Worm (Caenorhabditis elegans) whole organism, late embryonic: ENCODE measurements around the gene C56A3.5.

Experiments used
- C38D4.7 ChIP-seq: fragments of 200-800 bp; sonication (Bioruptor generic); optimal IDR thresholded peaks from 2 replicates; lab custom pipeline; 2018; ENCODE audit warnings: mild to moderate bottlenecking, missing genetic modification characterization, moderate library complexity, missing compliant biosample characterization
- F13H6.1 ChIP-seq: sonication (generic microtip); optimal IDR thresholded peaks from 2 replicates; lab custom pipeline; 2016; ENCODE audit warnings: missing genetic modification characterization, missing compliant biosample characterization
- Y22D7AL.16 ChIP-seq: sonication (generic microtip); optimal IDR thresholded peaks from 2 replicates; lab custom pipeline; 2016; ENCODE audit warnings: missing genetic modification characterization, missing compliant biosample characterization
- ahr-1 ChIP-seq: sonication (generic microtip); optimal IDR thresholded peaks from 2 replicates; lab custom pipeline; 2016; ENCODE audit warnings: missing genetic modification characterization, missing compliant biosample characterization
- ceh-18 ChIP-seq: sonication (generic microtip); optimal IDR thresholded peaks from 2 replicates; lab custom pipeline; 2016; ENCODE audit warnings: missing genetic modification characterization, missing compliant biosample characterization
- ceh-2 ChIP-seq: sonication (generic microtip); optimal IDR thresholded peaks from 2 replicates; lab custom pipeline; 2016; ENCODE audit warnings: missing genotype, missing genetic modification characterization, missing compliant biosample characterization
- ceh-22 ChIP-seq: sonication (generic microtip); optimal IDR thresholded peaks from 2 replicates; lab custom pipeline; 2017; ENCODE audit warnings: missing biosample characterization, missing genetic modification characterization
- ceh-24 ChIP-seq: sonication (generic microtip); optimal IDR thresholded peaks from 2 replicates; lab custom pipeline; 2016; ENCODE audit warnings: mild to moderate bottlenecking, missing genetic modification characterization, missing compliant biosample characterization
- ceh-31 ChIP-seq: sonication (generic microtip); optimal IDR thresholded peaks from 2 replicates; lab custom pipeline; 2016; ENCODE audit warnings: missing genetic modification characterization, missing compliant biosample characterization
- ceh-34 ChIP-seq: sonication (generic microtip); optimal IDR thresholded peaks from 2 replicates; lab custom pipeline; 2016; ENCODE audit warnings: mild to moderate bottlenecking, missing genetic modification characterization, missing compliant biosample characterization
- ceh-45 ChIP-seq: fragments of 200-800 bp; sonication (Bioruptor generic); IDR thresholded peaks from 2 replicates; pipeline ENCODE4 v1.3.6; 2022; ENCODE audit warnings: missing genetic modification reagents, missing genetic modification characterization, missing compliant biosample characterization
- ceh-48 ChIP-seq: sonication (generic microtip); optimal IDR thresholded peaks from 2 replicates; lab custom pipeline; 2016; ENCODE audit warnings: missing genetic modification characterization, inconsistent platforms, missing compliant biosample characterization
- ceh-6 ChIP-seq: fragments of 200-800 bp; sonication (Bioruptor generic); optimal IDR thresholded peaks from 2 replicates; lab custom pipeline; 2018; ENCODE audit warnings: mild to moderate bottlenecking, missing genetic modification characterization, missing compliant biosample characterization
- che-1 ChIP-seq: sonication (generic microtip); optimal IDR thresholded peaks from 2 replicates; lab custom pipeline; 2016; ENCODE audit warnings: mild to moderate bottlenecking, missing genetic modification characterization, missing compliant biosample characterization
- dmd-4 ChIP-seq: sonication (generic microtip); optimal IDR thresholded peaks from 2 replicates; lab custom pipeline; 2016; ENCODE audit warnings: borderline replicate concordance, missing genetic modification characterization, missing compliant biosample characterization
- dve-1 ChIP-seq: sonication (generic microtip); optimal IDR thresholded peaks from 2 replicates; lab custom pipeline; 2017; ENCODE audit warnings: antibody characterized with exemption, mild to moderate bottlenecking, missing genetic modification characterization, missing compliant biosample characterization
- fax-1 ChIP-seq: sonication (generic microtip); optimal IDR thresholded peaks from 2 replicates; lab custom pipeline; 2016; ENCODE audit warnings: missing genotype, missing genetic modification characterization, missing compliant biosample characterization
- fkh-6 ChIP-seq: sonication (generic microtip); optimal IDR thresholded peaks from 2 replicates; lab custom pipeline; 2016; ENCODE audit warnings: missing genetic modification characterization, missing compliant biosample characterization
- gmeb-2 ChIP-seq: sonication (generic microtip); optimal IDR thresholded peaks from 2 replicates; lab custom pipeline; 2016; ENCODE audit warnings: missing genetic modification characterization, inconsistent platforms, missing compliant biosample characterization
- hlh-13 ChIP-seq: fragments of 200-800 bp; sonication (Bioruptor generic); optimal IDR thresholded peaks from 2 replicates; lab custom pipeline; 2018; ENCODE audit warnings: mild to moderate bottlenecking, missing genetic modification characterization, missing compliant biosample characterization
- hlh-15 ChIP-seq: sonication (generic microtip); optimal IDR thresholded peaks from 2 replicates; lab custom pipeline; 2016; ENCODE audit warnings: missing genetic modification characterization, missing compliant biosample characterization
- hlh-30 ChIP-seq: sonication (generic microtip); optimal IDR thresholded peaks from 2 replicates; lab custom pipeline; 2017; ENCODE audit warnings: antibody characterized with exemption, missing genetic modification characterization, missing compliant biosample characterization; ENCODE audit not compliant: insufficient read depth
- hlh-6 ChIP-seq: sonication (generic microtip); optimal IDR thresholded peaks from 2 replicates; lab custom pipeline; 2016; ENCODE audit warnings: missing genotype, missing genetic modification characterization, missing compliant biosample characterization
- hlh-8 ChIP-seq: sonication (generic microtip); optimal IDR thresholded peaks from 2 replicates; lab custom pipeline; 2016; ENCODE audit warnings: missing genotype, missing genetic modification characterization, missing compliant biosample characterization
- lin-11 ChIP-seq: fragments of 200-800 bp; sonication (Bioruptor generic); optimal IDR thresholded peaks from 2 replicates; lab custom pipeline; 2018; ENCODE audit warnings: mild to moderate bottlenecking, missing genetic modification characterization, missing compliant biosample characterization
- madf-2 ChIP-seq: sonication (generic microtip); optimal IDR thresholded peaks from 2 replicates; lab custom pipeline; 2017; ENCODE audit warnings: missing genetic modification characterization, missing compliant biosample characterization
- nhr-11 ChIP-seq: fragments of 150-350 bp; optimal IDR thresholded peaks from 2 replicates; lab custom pipeline; 2014; ENCODE audit warnings: missing biosample characterization, missing genetic modification characterization
- odd-2 ChIP-seq: sonication (generic microtip); optimal IDR thresholded peaks from 2 replicates; lab custom pipeline; 2017; ENCODE audit warnings: antibody characterized with exemption, mild to moderate bottlenecking, missing genetic modification characterization, missing compliant biosample characterization
- pat-9 ChIP-seq: fragments of 200-800 bp; sonication (Bioruptor generic); optimal IDR thresholded peaks from 2 replicates; lab custom pipeline; 2018; ENCODE audit warnings: mild to moderate bottlenecking, missing genetic modification characterization, moderate library complexity, missing compliant biosample characterization
- pha-4 ChIP-seq: fragments of 150-350 bp; optimal IDR thresholded peaks from 2 replicates; lab custom pipeline; 2018; ENCODE audit warnings: missing biosample characterization, missing genetic modification reagents, missing genetic modification characterization
- ref-2 ChIP-seq: sonication (generic microtip); optimal IDR thresholded peaks from 2 replicates; lab custom pipeline; 2016; ENCODE audit warnings: missing genetic modification characterization, missing compliant biosample characterization
- rnt-1 ChIP-seq: sonication (generic microtip); optimal IDR thresholded peaks from 2 replicates; lab custom pipeline; 2016; ENCODE audit warnings: missing genetic modification characterization, missing compliant biosample characterization
- sox-2 ChIP-seq: fragments of 200-800 bp; sonication (Bioruptor generic); IDR thresholded peaks from 2 replicates; pipeline ENCODE4 v1.3.6; 2022; ENCODE audit warnings: missing genetic modification reagents, missing genetic modification characterization, missing compliant biosample characterization
- sox-4 ChIP-seq: sonication (generic microtip); optimal IDR thresholded peaks from 2 replicates; lab custom pipeline; 2017; ENCODE audit warnings: mild to moderate bottlenecking, missing genetic modification characterization, inconsistent platforms, missing compliant biosample characterization
- syd-9 ChIP-seq: sonication (generic microtip); optimal IDR thresholded peaks from 2 replicates; lab custom pipeline; 2016; ENCODE audit warnings: mild to moderate bottlenecking, missing genetic modification characterization, moderate library complexity, missing compliant biosample characterization
- tbx-2 ChIP-seq: sonication (generic microtip); optimal IDR thresholded peaks from 2 replicates; lab custom pipeline; 2016; ENCODE audit warnings: missing genetic modification characterization, missing compliant biosample characterization
- ttx-3 ChIP-seq: sonication (generic microtip); optimal IDR thresholded peaks from 2 replicates; lab custom pipeline; 2016; ENCODE audit warnings: missing genetic modification reagents, missing genetic modification characterization, missing compliant biosample characterization
- unc-3 ChIP-seq, 2 experiments: fragments of 200-800 bp in 1 of 2; sonication (Bioruptor generic) in 1 of 2; sonication (generic microtip) in 1 of 2; conservative IDR thresholded peaks in 1 of 2; optimal IDR thresholded peaks in 1 of 2; 2 replicates each; pipeline versions ENCODE4 v1.3.6 to Lab custom; 2016 to 2022; ENCODE audit warnings: missing compliant biosample characterization in 2 of 2, missing genetic modification characterization in 2 of 2, missing genetic modification reagents in 1 of 2
- unc-42 ChIP-seq: sonication (generic microtip); optimal IDR thresholded peaks from 2 replicates; lab custom pipeline; 2016; ENCODE audit warnings: missing genotype, missing genetic modification characterization, missing compliant biosample characterization
- ztf-16 ChIP-seq: sonication (generic microtip); optimal IDR thresholded peaks from 2 replicates; lab custom pipeline; 2017; ENCODE audit warnings: missing genetic modification characterization, missing compliant biosample characterization

C56A3.5 gene

ce11 chrV:13589494-13590176, 37.9 kb downstream of the C56A3.5 start, which contains the start of the genes F53F4.2 and F53F4.18:
F53F4.2 (minus strand) TSS chrV:13589594.
F53F4.18 (plus strand) TSS chrV:13590126.
- no peak for TF ChIP-seq sox-2 (GFP tag; lab: Robert Waterston, UW)
- TF ChIP-seq ceh-24 (tag; lab: Kevin White, UChicago): no peak
- no peak for TF ChIP-seq dmd-4 (tag; lab: Kevin White, UChicago)
- no peak for TF ChIP-seq odd-2
- no peak for TF ChIP-seq ref-2
- TF ChIP-seq sox-4: no peak
- TF ChIP-seq F13H6.1: no peak
- TF ChIP-seq nhr-11 (tag; lab: Kevin White, UChicago): no peak
- TF ChIP-seq che-1 (tag; lab: Kevin White, UChicago): no peak
- TF ChIP-seq Y22D7AL.16 (tag; lab: Kevin White, UChicago): no peak
- TF ChIP-seq syd-9 (tag; lab: Kevin White, UChicago): no peak
- no peak for TF ChIP-seq ttx-3
- no peak for TF ChIP-seq rnt-1 (tag; lab: Kevin White, UChicago)
- no peak for TF ChIP-seq hlh-15 (tag; lab: Kevin White, UChicago)
- no peak for TF ChIP-seq fkh-6 (tag; lab: Kevin White, UChicago)
- no peak for TF ChIP-seq tbx-2 (tag; lab: Kevin White, UChicago)
- no peak for TF ChIP-seq ceh-2 (tag; lab: Kevin White, UChicago)
- no peak for TF ChIP-seq ceh-48
- TF ChIP-seq ceh-45 (GFP tag; lab: Robert Waterston, UW): no peak

- no peak for TF ChIP-seq pha-4 (tag; lab: Kevin White, UChicago)
- TF ChIP-seq fax-1: no peak
- TF ChIP-seq pat-9 (tag; lab: Kevin White, UChicago): no peak
- no peak for TF ChIP-seq unc-3 (GFP tag; conservative IDR thresholded peaks at IDR 0.05; lab: Robert Waterston, UW)
- no peak for TF ChIP-seq unc-3 (tag; optimal IDR thresholded peaks at IDR 0.05; lab: Kevin White, UChicago)
- TF ChIP-seq ahr-1 (tag; lab: Kevin White, UChicago): no peak
- TF ChIP-seq nhr-11 (tag; lab: Kevin White, UChicago): no peak
- TF ChIP-seq unc-42 (tag; lab: Kevin White, UChicago): no peak
- TF ChIP-seq lin-11 (tag; lab: Kevin White, UChicago): no peak
- no peak for TF ChIP-seq C38D4.7
- no peak for TF ChIP-seq madf-2 (tag; lab: Kevin White, UChicago)
- TF ChIP-seq hlh-30 (tag; lab: Kevin White, UChicago): no peak
- no peak for TF ChIP-seq ceh-34
Measured at ce11 chrV:13591504-13592174, 39.9 kb downstream of the C56A3.5 start, which contains the start of gene tbcb-1. tbcb-1 (plus strand) TSS chrV:13592124.

- TF ChIP-seq sox-2 (GFP tag; lab: Robert Waterston, UW): no peak
- no peak for TF ChIP-seq ceh-18
- TF ChIP-seq tbx-2 (tag; lab: Kevin White, UChicago): no peak
- TF ChIP-seq hlh-13 (GFP tag; lab: Kevin White, UChicago): no peak
- TF ChIP-seq ceh-2 (tag; lab: Kevin White, UChicago): no peak
- no peak for TF ChIP-seq dve-1 (tag; lab: Kevin White, UChicago)
Measured at ce11 chrV:13593083-13593482, 41.3 kb downstream of the C56A3.5 start, which contains the start of gene F53F4.4. F53F4.4 (plus strand) TSS chrV:13593383.

ce11 chrV:13598370-13598769, 46.6 kb downstream of the C56A3.5 start:
- TF ChIP-seq ceh-31 (tag; lab: Kevin White, UChicago) (no peak), ceh-22 (tag; lab: Kevin White, UChicago) (no peak), ceh-6 (GFP tag; lab: Kevin White, UChicago) (no peak), ahr-1 (tag; lab: Kevin White, UChicago) (no peak), ceh-45 (GFP tag; lab: Robert Waterston, UW) (no peak), gmeb-2 (tag; lab: Kevin White, UChicago) (no peak), F13H6.1 (no peak), ttx-3 (no peak), hlh-13 (GFP tag; lab: Kevin White, UChicago) (no peak), hlh-6 (tag; lab: Kevin White, UChicago) (no peak), tbx-2 (tag; lab: Kevin White, UChicago) (no peak), hlh-8 (tag; lab: Kevin White, UChicago) (no peak), ztf-16 (tag; lab: Kevin White, UChicago) (no peak), rnt-1 (tag; lab: Kevin White, UChicago) (no peak)
